Worm (Caenorhabditis elegans) whole organism, mixed stage, embryonic: ENCODE measurements around the gene F35D11.3.

Experiments
- ceh-39 ChIP-seq: fragments of 150-350 bp; optimal IDR thresholded peaks from 2 replicates; lab custom pipeline; 2014; ENCODE audit warnings: missing biosample characterization, missing genetic modification characterization
- elt-3 ChIP-seq: fragments of 150-350 bp; optimal IDR thresholded peaks from 2 replicates; lab custom pipeline; 2014; ENCODE audit warnings: missing biosample characterization, missing genetic modification characterization
- sem-2 ChIP-seq: fragments of 200-800 bp; sonication (Bioruptor generic); optimal IDR thresholded peaks from 2 replicates; lab custom pipeline; 2018; ENCODE audit warnings: mild to moderate bottlenecking, missing genetic modification characterization, missing compliant biosample characterization
- snpc-4 ChIP-seq: fragments of 150-350 bp; optimal IDR thresholded peaks from 2 replicates; lab custom pipeline; 2014; ENCODE audit warnings: missing biosample characterization, missing genetic modification characterization

- TF ChIP-seq snpc-4 (no peak), ceh-39 (no peak), sem-2 (GFP tag; lab: Kevin White, UChicago) (no peak), elt-3 (tag; lab: Kevin White, UChicago) (no peak)
Measured at ce11 chrII:4583203-4583912, 24.8 kb upstream of the F35D11.3 start.
